Worm (Caenorhabditis elegans) whole organism, L1 larva: ENCODE measurements around the gene bre-3.

ENCODE experiments used
- C34B4.2 ChIP-seq: sonication (generic microtip); optimal IDR thresholded peaks from 2 replicates; lab custom pipeline; 2017; ENCODE audit warnings: mild to moderate bottlenecking, missing genetic modification characterization, missing compliant biosample characterization
- ceh-90 ChIP-seq: sonication (generic microtip); optimal IDR thresholded peaks from 2 replicates; lab custom pipeline; 2016; ENCODE audit warnings: missing genetic modification characterization, missing compliant biosample characterization
- dpl-1 ChIP-seq, 3 experiments: fragments of 150-350 bp in 2 of 3; sonication (generic microtip) in 1 of 3; optimal IDR thresholded peaks; 2 replicates each; lab custom pipeline; 2014 to 2017; ENCODE audit warnings: missing biosample characterization in 3 of 3, missing genetic modification characterization in 3 of 3, missing genetic modification reagents in 3 of 3
- lin-13 ChIP-seq: fragments of 150-350 bp; optimal IDR thresholded peaks from 2 replicates; lab custom pipeline; 2014; ENCODE audit warnings: missing biosample characterization, missing genetic modification reagents, missing genetic modification characterization
- lin-39 ChIP-seq: fragments of 150-350 bp; optimal IDR thresholded peaks from 2 replicates; lab custom pipeline; 2014; ENCODE audit warnings: missing biosample characterization, missing genetic modification reagents, missing genetic modification characterization
- lir-3 ChIP-seq: sonication (generic microtip); optimal IDR thresholded peaks from 2 replicates; lab custom pipeline; 2016; ENCODE audit warnings: mild to moderate bottlenecking, missing genetic modification characterization, moderate library complexity, missing compliant biosample characterization; ENCODE audit not compliant: poor library complexity
- nhr-12 ChIP-seq: sonication (generic microtip); optimal IDR thresholded peaks from 2 replicates; lab custom pipeline; 2017; ENCODE audit warnings: missing biosample characterization, missing genetic modification characterization
- nhr-237 ChIP-seq: fragments of 150-350 bp; optimal IDR thresholded peaks from 2 replicates; lab custom pipeline; 2014; ENCODE audit warnings: missing biosample characterization, missing genetic modification characterization
- nhr-84 ChIP-seq: sonication (generic microtip); optimal IDR thresholded peaks from 2 replicates; lab custom pipeline; 2017; ENCODE audit warnings: missing biosample characterization, missing genetic modification characterization
- unc-62 ChIP-seq: fragments of 150-350 bp; optimal IDR thresholded peaks from 2 replicates; lab custom pipeline; 2014; ENCODE audit warnings: missing biosample characterization, missing genetic modification reagents, missing genetic modification characterization
- vab-15 ChIP-seq: sonication (generic microtip); optimal IDR thresholded peaks from 2 replicates; lab custom pipeline; 2017; ENCODE audit warnings: missing genotype, mild to moderate bottlenecking, missing genetic modification characterization, missing compliant biosample characterization
- ztf-11 ChIP-seq, 2 experiments: sonication (generic microtip); optimal IDR thresholded peaks; 2 replicates each; lab custom pipeline; 2016 to 2017; ENCODE audit warnings: missing genetic modification characterization in 2 of 2, missing biosample characterization in 1 of 2, missing compliant biosample characterization in 1 of 2
- ztf-4 ChIP-seq: fragments of 150-350 bp; optimal IDR thresholded peaks from 2 replicates; lab custom pipeline; 2014; ENCODE audit warnings: missing biosample characterization, missing genetic modification characterization

DNA sequence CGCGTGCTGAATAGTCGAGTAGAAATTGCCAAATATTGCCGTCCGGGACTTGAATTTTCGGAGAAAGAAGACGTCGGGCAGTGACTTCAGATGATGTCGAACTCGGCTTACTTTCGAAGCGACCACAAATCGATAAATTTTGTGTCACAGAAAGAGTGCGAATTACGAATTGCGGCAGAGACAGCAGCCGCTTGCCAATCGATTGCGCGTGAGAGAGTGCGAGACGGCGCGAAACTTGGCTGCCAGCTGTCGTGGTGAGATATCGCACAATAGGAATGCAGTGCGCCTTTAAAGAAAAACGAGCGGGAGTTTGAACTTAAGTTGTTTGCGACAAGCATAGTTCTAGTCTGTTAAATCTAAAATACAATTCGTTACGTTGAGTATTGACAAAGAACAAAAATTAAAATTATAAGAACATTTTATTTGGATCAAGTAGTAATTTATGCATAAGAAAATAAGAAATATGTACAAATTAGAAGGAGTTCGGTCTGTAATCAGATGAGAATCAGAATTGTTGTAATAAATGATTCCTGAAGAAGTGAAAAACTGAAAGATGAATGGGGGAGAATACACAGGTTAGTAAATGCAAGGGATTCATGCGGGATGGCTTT, 41.8 kb downstream of the bre-3 start, which contains the start of gene pir-2:
- TF ChIP-seq ztf-11 (tag; optimal IDR thresholded peaks at IDR 0.05; lab: Kevin White, UChicago) = peak in 1 of 2 experiments; percentile 57
- no peak for TF ChIP-seq nhr-12 (tag; lab: Kevin White, UChicago)
- TF ChIP-seq nhr-237 = peak; percentile 41
- TF ChIP-seq unc-62 (GFP tag; lab: Kevin White, UChicago) = no peak
- peak; percentile 85 for TF ChIP-seq ztf-4 (tag; lab: Kevin White, UChicago)
- peak; percentile 50 for TF ChIP-seq lir-3 (tag; lab: Kevin White, UChicago)
- TF ChIP-seq dpl-1 (GFP tag; optimal IDR thresholded peaks at IDR 0.05; lab: Kevin White, UChicago) = peak; percentile 93 to 94 (median 94)
- TF ChIP-seq nhr-84 (tag; lab: Kevin White, UChicago) = no peak
- TF ChIP-seq vab-15 (tag; lab: Kevin White, UChicago) = no peak
- peak; percentile 40 for TF ChIP-seq lin-39 (tag; lab: Kevin White, UChicago)
- no peak for TF ChIP-seq C34B4.2 (tag; lab: Kevin White, UChicago)
- TF ChIP-seq ceh-90 (tag; lab: Kevin White, UChicago) = no peak
- TF ChIP-seq lin-13 (GFP tag; lab: Kevin White, UChicago) = peak; percentile 77
